Worm (Caenorhabditis elegans): Measurements from ENCODE around the gene H04D03.4.

- TF ChIP-seq nhr-28 (tag; optimal IDR thresholded peaks at IDR 0.05), result no peak
- no peak for TF ChIP-seq snpc-4 (tag; optimal IDR thresholded peaks at IDR 0.05)
- no peak for TF ChIP-seq ztf-11 (tag; optimal IDR thresholded peaks at IDR 0.05)
These were observed 27.0 kb downstream of the H04D03.4 start, which contains the start of gene M03C11.6 for ce11 chrIII:10423906-10424305.
